Worm (Caenorhabditis elegans): Measurements from ENCODE around the gene F58G6.7.
"Not testable (repeated sequence)": the region's sequence is repeated elsewhere in the genome, so short reads cannot be mapped to it uniquely, and the experiment has no call there.

ce11 chrIV:9688715-9689114 is 34.6 kb downstream of the F58G6.7 start, which contains the start of gene msp-76:
- not testable (repeated sequence) for TF ChIP-seq fos-1 (tag; optimal IDR thresholded peaks at IDR 0.05); pha-4 (tag; optimal IDR thresholded peaks at IDR 0.05); unc-62 (GFP tag; optimal IDR thresholded peaks at IDR 0.05); zag-1 (tag; optimal IDR thresholded peaks at IDR 0.05)

Measured in whole organism, L3 larva.